Fruit fly (Drosophila melanogaster) whole organism, wandering third instar larva: Measurements from ENCODE around the gene ftz-f1.

Experiments
- Abd-B ChIP-seq: fragments of >200 bp; optimal IDR thresholded peaks from 2 replicates; lab custom pipeline; 2017; ENCODE audit warnings: missing biosample characterization, missing genetic modification characterization
- CG32264 ChIP-seq: fragments of 200-800 bp; sonication (Bioruptor generic); optimal IDR thresholded peaks from 2 replicates; lab custom pipeline; 2016; ENCODE audit warnings: missing biosample characterization, missing genetic modification characterization
- CG9705 ChIP-seq: fragments of 200-800 bp; sonication (Bioruptor generic); optimal IDR thresholded peaks from 2 replicates; lab custom pipeline; 2018; ENCODE audit warnings: missing biosample characterization, mild to moderate bottlenecking, missing genetic modification characterization
- CrebA ChIP-seq: fragments of 200-800 bp; sonication (Bioruptor generic); optimal IDR thresholded peaks from 2 replicates; lab custom pipeline; 2016; ENCODE audit warnings: missing biosample characterization, mild to moderate bottlenecking, missing genetic modification characterization, borderline replicate concordance
- Dfd ChIP-seq: fragments of >200 bp; optimal IDR thresholded peaks from 2 replicates; lab custom pipeline; 2017; ENCODE audit warnings: missing biosample characterization, missing genetic modification characterization
- Dif ChIP-seq: fragments of 200-275, 200-300 bp; sonication (Bioruptor generic); optimal IDR thresholded peaks from 2 replicates; lab custom pipeline; 2018; ENCODE audit warnings: missing biosample characterization, missing genetic modification characterization; ENCODE audit not compliant: partially characterized antibody
- GATAd ChIP-seq: sonication (Bioruptor generic); optimal IDR thresholded peaks from 2 replicates; lab custom pipeline; 2016; ENCODE audit warnings: missing biosample characterization, missing genetic modification characterization
- HLH106 ChIP-seq: fragments of 200-800 bp; optimal IDR thresholded peaks from 3 replicates; lab custom pipeline; 2019; ENCODE audit warnings: missing biosample characterization, mild to moderate bottlenecking, missing genetic modification characterization, moderate library complexity
- Hnf4 ChIP-seq: fragments of 200-800 bp; sonication (Bioruptor generic); optimal IDR thresholded peaks from 2 replicates; lab custom pipeline; 2016; ENCODE audit warnings: missing biosample characterization, mild to moderate bottlenecking, missing genetic modification characterization
- Hr78 ChIP-seq: fragments of >200 bp; optimal IDR thresholded peaks from 2 replicates; lab custom pipeline; 2017; ENCODE audit warnings: missing biosample characterization, missing genetic modification characterization
- Hr83 ChIP-seq: fragments of 200-300 bp; sonication (Bioruptor generic); optimal IDR thresholded peaks from 2 replicates; lab custom pipeline; 2016; ENCODE audit warnings: missing biosample characterization, mild to moderate bottlenecking, missing genetic modification characterization, moderate library complexity; ENCODE audit not compliant: poor library complexity, severe bottlenecking
- Jra ChIP-seq: sonication (Bioruptor generic); optimal IDR thresholded peaks from 2 replicates; lab custom pipeline; 2016; ENCODE audit warnings: missing biosample characterization, missing genetic modification characterization
- Mio ChIP-seq: sonication (Bioruptor generic); optimal IDR thresholded peaks from 2 replicates; lab custom pipeline; 2016; ENCODE audit warnings: missing biosample characterization, missing genetic modification characterization
- Myc ChIP-seq: fragments of >200 bp; optimal IDR thresholded peaks from 2 replicates; lab custom pipeline; 2017
- N ChIP-seq: fragments of >200 bp; optimal IDR thresholded peaks from 2 replicates; lab custom pipeline; 2018; ENCODE audit warnings: missing biosample characterization, missing external identifiers, missing genetic modification characterization
- OdsH ChIP-seq: fragments of 200-800 bp; sonication (Bioruptor generic); optimal IDR thresholded peaks from 2 replicates; lab custom pipeline; 2016; ENCODE audit warnings: missing biosample characterization, mild to moderate bottlenecking, missing genetic modification characterization
- Rel ChIP-seq, 2 experiments: fragments of 200-800 bp; sonication (Bioruptor generic) in 1 of 2; optimal IDR thresholded peaks; 2 replicates in 1 of 2; 3 replicates in 1 of 2; lab custom pipeline; 2016 to 2019; ENCODE audit warnings: mild to moderate bottlenecking in 2 of 2, missing biosample characterization in 2 of 2, missing genetic modification characterization in 2 of 2, moderate library complexity in 1 of 2
- Sp1 ChIP-seq: fragments of 200-800 bp; sonication (Bioruptor generic); optimal IDR thresholded peaks from 3 replicates; lab custom pipeline; 2019; ENCODE audit warnings: missing biosample characterization, mild to moderate bottlenecking, missing genetic modification characterization, moderate library complexity
- Vsx2 ChIP-seq: fragments of 200-300, 225-300 bp; sonication (Bioruptor generic); optimal IDR thresholded peaks from 2 replicates; lab custom pipeline; 2018; ENCODE audit warnings: missing biosample characterization, missing genetic modification characterization; ENCODE audit not compliant: partially characterized antibody
- br ChIP-seq: fragments of 200-800 bp; sonication (Bioruptor generic); optimal IDR thresholded peaks from 2 replicates; lab custom pipeline; 2016; ENCODE audit warnings: missing biosample characterization, missing genetic modification characterization
- brk ChIP-seq: fragments of 200-800 bp; sonication (Bioruptor generic); optimal IDR thresholded peaks from 2 replicates; lab custom pipeline; 2016; ENCODE audit warnings: missing biosample characterization, mild to moderate bottlenecking, missing genetic modification characterization
- dl ChIP-seq, 2 experiments: fragments of 175-275, 200-275 bp in 1 of 2; fragments of 200-275 bp in 1 of 2; sonication (Bioruptor generic); optimal IDR thresholded peaks; lab custom pipeline; 2018; ENCODE audit warnings: mild to moderate bottlenecking in 2 of 2, missing biosample characterization in 2 of 2, missing genetic modification characterization in 2 of 2, moderate library complexity in 2 of 2; ENCODE audit not compliant: partially characterized antibody in 2 of 2, insufficient read depth in 1 of 2
- dmrt93B ChIP-seq: fragments of 200-800 bp; sonication (Bioruptor generic); optimal IDR thresholded peaks from 2 replicates; lab custom pipeline; 2018; ENCODE audit warnings: missing biosample characterization, mild to moderate bottlenecking, missing genetic modification characterization
- dsf ChIP-seq: sonication (Bioruptor generic); optimal IDR thresholded peaks from 2 replicates; lab custom pipeline; 2016; ENCODE audit warnings: missing biosample characterization, missing genetic modification characterization, borderline replicate concordance
- ey ChIP-seq: fragments of 200-800 bp; sonication (Bioruptor generic); optimal IDR thresholded peaks from 2 replicates; lab custom pipeline; 2016; ENCODE audit warnings: missing biosample characterization, missing genetic modification characterization
- foxo ChIP-seq, 2 experiments: fragments of 200-800 bp; sonication (Bioruptor generic); optimal IDR thresholded peaks; 2 replicates in 1 of 2; 3 replicates in 1 of 2; lab custom pipeline; 2016 to 2017; ENCODE audit warnings: missing biosample characterization in 2 of 2, missing genetic modification characterization in 2 of 2
- fru ChIP-seq: fragments of 200-800 bp; sonication (Bioruptor generic); optimal IDR thresholded peaks from 3 replicates; lab custom pipeline; 2016; ENCODE audit warnings: missing biosample characterization, mild to moderate bottlenecking, missing genetic modification characterization
- h ChIP-seq: fragments of 200-800 bp; sonication (Bioruptor generic); optimal IDR thresholded peaks from 3 replicates; lab custom pipeline; 2016; ENCODE audit warnings: missing biosample characterization, mild to moderate bottlenecking, missing genetic modification characterization
- jim ChIP-seq: fragments of 175-275, 200-325 bp; sonication (Bioruptor generic); optimal IDR thresholded peaks from 2 replicates; lab custom pipeline; 2016; ENCODE audit warnings: missing biosample characterization, mild to moderate bottlenecking, missing genetic modification characterization
- lola ChIP-seq: fragments of >200 bp; optimal IDR thresholded peaks from 2 replicates; lab custom pipeline; 2017; ENCODE audit warnings: missing biosample characterization, missing genetic modification characterization
- pan ChIP-seq: fragments of >200 bp; optimal IDR thresholded peaks from 2 replicates; lab custom pipeline; 2017
- psq ChIP-seq: fragments of 200-800 bp; sonication (Bioruptor generic); optimal IDR thresholded peaks from 3 replicates; lab custom pipeline; 2017; ENCODE audit warnings: missing biosample characterization, mild to moderate bottlenecking, missing genetic modification characterization, moderate library complexity
- rgr ChIP-seq: fragments of 200-800 bp; sonication (Bioruptor generic); optimal IDR thresholded peaks from 3 replicates; lab custom pipeline; 2016; ENCODE audit warnings: missing biosample characterization, mild to moderate bottlenecking, missing genetic modification characterization
- sage ChIP-seq: fragments of 200-800 bp; sonication (Bioruptor generic); optimal IDR thresholded peaks from 2 replicates; lab custom pipeline; 2016; ENCODE audit warnings: missing biosample characterization, mild to moderate bottlenecking, missing genetic modification characterization
- sv ChIP-seq: fragments of 200-800 bp; sonication (Bioruptor generic); optimal IDR thresholded peaks from 3 replicates; lab custom pipeline; 2016; ENCODE audit warnings: missing biosample characterization, missing genetic modification characterization
- tai ChIP-seq: sonication (Bioruptor generic); optimal IDR thresholded peaks from 2 replicates; lab custom pipeline; 2016; ENCODE audit warnings: missing biosample characterization, missing genetic modification characterization
- usp ChIP-seq: fragments of >200 bp; optimal IDR thresholded peaks from 2 replicates; lab custom pipeline; 2017; ENCODE audit warnings: missing biosample characterization, missing genetic modification characterization
- woc ChIP-seq: sonication (Bioruptor generic); optimal IDR thresholded peaks from 2 replicates; lab custom pipeline; 2016; ENCODE audit warnings: missing biosample characterization, mild to moderate bottlenecking, missing genetic modification characterization

Gene ftz-f1

dm6 chr3L:18820638-18821382, 19.7 kb upstream of the ftz-f1 start, which contains the start of the genes CG14073 and HipHop:
CG14073 (minus strand) TSS chr3L:18820675.
HipHop (plus strand) TSS chr3L:18821171.
- peak; percentile 18 for TF ChIP-seq Dif (GFP tag; lab: Kevin White, UChicago)
- peak; percentile 38 for TF ChIP-seq Vsx2 (GFP tag; lab: Kevin White, UChicago)
- no peak for TF ChIP-seq Rel (GFP tag; optimal IDR thresholded peaks at IDR 0.05; lab: Kevin White, UChicago)
- TF ChIP-seq Rel (tag; optimal IDR thresholded peaks at IDR 0.05; lab: Kevin White, UChicago), result no peak
- no peak for TF ChIP-seq OdsH

- peak; percentile 19 for TF ChIP-seq Sp1 (GFP tag; lab: Kevin White, UChicago)
- TF ChIP-seq ey, result no peak
- TF ChIP-seq dl (GFP tag; optimal IDR thresholded peaks at IDR 0.05; lab: Kevin White, UChicago; ENCODE audit: insufficient read depth in 1 of 2, partially characterized antibody in 2 of 2), result no peak
- TF ChIP-seq Hr78 (GFP tag; lab: Kevin White, UChicago), result no peak
- peak; percentile 30 for TF ChIP-seq br (GFP tag; lab: Kevin White, UChicago)
- TF ChIP-seq Dfd (GFP tag; lab: Kevin White, UChicago), result peak; percentile 21
- no peak for TF ChIP-seq Jra (GFP tag; lab: Kevin White, UChicago)
- TF ChIP-seq sv, result no peak
- no peak for TF ChIP-seq CG9705 (GFP tag; lab: Kevin White, UChicago)
- no peak for TF ChIP-seq HLH106
- TF ChIP-seq GATAd (GFP tag; lab: Kevin White, UChicago), result no peak
- TF ChIP-seq foxo (GFP tag; optimal IDR thresholded peaks at IDR 0.05; lab: Kevin White, UChicago), result no peak
- TF ChIP-seq psq (GFP tag; lab: Kevin White, UChicago), result peak; percentile 57
- no peak for TF ChIP-seq dsf (GFP tag; lab: Kevin White, UChicago)
- no peak for TF ChIP-seq Myc (lab: Kevin White, UChicago)
- no peak for TF ChIP-seq tai
- no peak for TF ChIP-seq sage
- TF ChIP-seq h (GFP tag; lab: Kevin White, UChicago), result no peak
- TF ChIP-seq dmrt93B, result no peak
- no peak for TF ChIP-seq Mio
- no peak for TF ChIP-seq N
- TF ChIP-seq woc (GFP tag; lab: Kevin White, UChicago), result no peak
- no peak for TF ChIP-seq Rel (GFP tag; optimal IDR thresholded peaks at IDR 0.05; lab: Kevin White, UChicago)
- peak; percentile 43 for TF ChIP-seq Rel (tag; optimal IDR thresholded peaks at IDR 0.05; lab: Kevin White, UChicago)
- no peak for TF ChIP-seq usp (GFP tag; lab: Kevin White, UChicago)
- TF ChIP-seq CG32264 (GFP tag; lab: Kevin White, UChicago), result no peak
- no peak for TF ChIP-seq Hr83 (GFP tag; lab: Kevin White, UChicago)
- peak; percentile 23 for TF ChIP-seq fru (GFP tag; lab: Kevin White, UChicago)
- TF ChIP-seq Vsx2 (GFP tag; lab: Kevin White, UChicago), result no peak
- peak; percentile 24 for TF ChIP-seq brk (GFP tag; lab: Kevin White, UChicago)
- peak; percentile 45 for TF ChIP-seq jim (GFP tag; lab: Kevin White, UChicago)
- TF ChIP-seq lola (GFP tag; lab: Kevin White, UChicago), result no peak
- peak; percentile 0 for TF ChIP-seq Dif (GFP tag; lab: Kevin White, UChicago)
- TF ChIP-seq OdsH, result peak; percentile 13
- no peak for TF ChIP-seq Abd-B
- TF ChIP-seq CrebA (GFP tag; lab: Kevin White, UChicago), result peak; percentile 64
- TF ChIP-seq Hnf4, result no peak
- no peak for TF ChIP-seq pan (lab: Kevin White, UChicago)
- no peak for TF ChIP-seq rgr
Observed at dm6 chr3L:18819887-18820637, 19.0 kb upstream of the ftz-f1 start.
